Fruit fly (Drosophila melanogaster) whole organism, pupa: ENCODE measurements around the gene Sid.

Experiments used
- CG10348 ChIP-seq: fragments of 200-800 bp; sonication (Bioruptor generic); IDR thresholded peaks from 2 replicates; pipeline ENCODE4 v1.3.6; 2022; ENCODE audit warnings: missing biosample characterization, missing genetic modification characterization
- CG13204 ChIP-seq: fragments of 200-800 bp; sonication (Bioruptor generic); optimal IDR thresholded peaks from 2 replicates; lab custom pipeline; 2018; ENCODE audit warnings: missing biosample characterization, mild to moderate bottlenecking, missing genetic modification characterization, moderate library complexity
- CG14655 ChIP-seq: fragments of 200-800 bp; sonication (Bioruptor generic); optimal IDR thresholded peaks from 3 replicates; lab custom pipeline; 2017; ENCODE audit warnings: mild to moderate bottlenecking, missing biosample characterization, missing genetic modification reagents, missing genetic modification characterization
- CG34367 ChIP-seq: fragments of 200-800 bp; sonication (Bioruptor generic); optimal IDR thresholded peaks from 2 replicates; lab custom pipeline; 2018; ENCODE audit warnings: missing biosample characterization, mild to moderate bottlenecking, missing genetic modification characterization
- CG4496 ChIP-seq: fragments of 200-800 bp; sonication (Bioruptor generic); IDR thresholded peaks from 3 replicates; pipeline ENCODE4 v1.3.6; 2022; ENCODE audit warnings: missing biosample characterization, missing genetic modification characterization
- CG8159 ChIP-seq: fragments of 200-800 bp; sonication (Bioruptor generic); optimal IDR thresholded peaks from 3 replicates; lab custom pipeline; 2018; ENCODE audit warnings: missing biosample characterization, mild to moderate bottlenecking, missing genetic modification characterization, moderate library complexity
- EcR ChIP-seq: fragments of 200-800 bp; sonication (Bioruptor generic); optimal IDR thresholded peaks from 3 replicates; lab custom pipeline; 2019; ENCODE audit warnings: missing biosample characterization, missing genetic modification characterization, mild to moderate bottlenecking, moderate library complexity, missing genetic modification reagents

dm6 chr3R:28687969-28688368 lies 17.5 kb downstream of the Sid start:
- no peak for TF ChIP-seq CG13204
- no peak for TF ChIP-seq CG34367 (tag; lab: Kevin White, UChicago)
- TF ChIP-seq EcR, result no peak
- TF ChIP-seq CG4496 (GFP tag; lab: Robert Waterston, UW), result no peak
- TF ChIP-seq CG8159 (tag; lab: Kevin White, UChicago), result no peak
- no peak for TF ChIP-seq CG14655 (GFP tag; lab: Kevin White, UChicago)
- TF ChIP-seq CG10348 (GFP tag; lab: Robert Waterston, UW), result no peak
